Worm (Caenorhabditis elegans) whole organism, early embryonic: ENCODE results near the gene ZK896.5.

Experiments
- ama-1 ChIP-seq: fragments of 150-350 bp; optimal IDR thresholded peaks from 2 replicates; lab custom pipeline; 2014
- ceh-13 ChIP-seq: fragments of 200-800 bp; sonication (Bioruptor generic); optimal IDR thresholded peaks from 2 replicates; lab custom pipeline; 2018; ENCODE audit warnings: mild to moderate bottlenecking, missing genetic modification characterization, missing compliant biosample characterization
- ceh-36 ChIP-seq: sonication (generic microtip); optimal IDR thresholded peaks from 2 replicates; lab custom pipeline; 2016; ENCODE audit warnings: missing genetic modification characterization, inconsistent platforms, missing compliant biosample characterization
- ets-7 ChIP-seq: sonication (generic microtip); optimal IDR thresholded peaks from 2 replicates; lab custom pipeline; 2016; ENCODE audit warnings: missing genotype, missing genetic modification characterization, missing compliant biosample characterization
- flt-1 ChIP-seq: fragments of 200-800 bp; sonication (Bioruptor generic); IDR thresholded peaks from 2 replicates; pipeline ENCODE4 v1.3.6; 2022; ENCODE audit warnings: missing genetic modification characterization, missing compliant biosample characterization
- hmbx-1 ChIP-seq: sonication (generic microtip); optimal IDR thresholded peaks from 2 replicates; lab custom pipeline; 2016; ENCODE audit warnings: mild to moderate bottlenecking, missing genetic modification characterization, missing compliant biosample characterization
- hmg-4 ChIP-seq: fragments of 200-800 bp; sonication (Bioruptor generic); optimal IDR thresholded peaks from 2 replicates; lab custom pipeline; 2018; ENCODE audit warnings: mild to moderate bottlenecking, missing genetic modification characterization, missing compliant biosample characterization
- tbx-11 ChIP-seq: fragments of 200-800 bp; sonication (Bioruptor generic); IDR thresholded peaks from 2 replicates; pipeline ENCODE4 v1.3.6; 2022; ENCODE audit warnings: missing genetic modification characterization, missing compliant biosample characterization
- tbx-37 ChIP-seq: fragments of 200-800 bp; sonication (Bioruptor generic); conservative IDR thresholded peaks from 2 replicates; pipeline ENCODE4 v1.3.6; 2022; ENCODE audit warnings: missing genetic modification reagents, missing genetic modification characterization, missing compliant biosample characterization

DNA sequence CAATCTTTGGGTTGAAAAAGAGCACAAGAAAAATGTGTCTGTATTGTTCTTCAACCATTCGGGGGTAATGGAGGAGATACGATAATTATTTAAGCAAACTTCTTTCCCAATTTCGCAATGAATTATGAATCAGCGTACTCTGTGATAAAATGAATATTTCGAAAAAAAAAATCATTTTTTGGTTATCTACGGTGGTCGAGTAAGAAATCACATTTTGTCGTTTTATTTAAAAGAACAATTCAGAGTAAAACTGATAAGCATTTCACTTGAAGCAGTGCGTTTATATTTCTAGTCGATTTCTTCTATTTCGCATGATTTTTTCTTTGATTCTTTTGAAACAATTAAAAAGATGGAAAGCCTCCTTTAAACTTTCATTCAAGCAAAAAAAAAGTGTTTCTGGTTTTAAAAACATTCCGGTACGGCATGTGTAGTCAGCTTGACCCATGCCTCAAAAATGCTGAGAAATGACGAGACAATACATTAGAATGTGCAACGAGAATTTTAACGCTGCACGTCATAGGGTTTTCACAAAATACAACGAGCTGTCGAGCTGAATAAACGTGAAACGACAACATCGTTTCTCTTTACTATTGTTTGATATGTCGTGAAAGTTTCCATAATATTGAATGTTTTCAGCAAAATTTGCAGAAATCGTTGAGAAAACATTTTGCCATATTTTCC is 23.1 kb upstream of the ZK896.5 start, which contains the start of gene K08D8.2:
- TF ChIP-seq flt-1 (GFP tag; lab: Robert Waterston, UW) (no peak), tbx-37 (no peak), hmg-4 (GFP tag; lab: Kevin White, UChicago) (no peak), ceh-13 (GFP tag; lab: Kevin White, UChicago) (no peak), ama-1 (lab: Kevin White, UChicago) (no peak), tbx-11 (GFP tag; lab: Robert Waterston, UW) (no peak), ceh-36 (tag; lab: Kevin White, UChicago) (no peak), ets-7 (tag; lab: Kevin White, UChicago) (no peak), hmbx-1 (tag; lab: Kevin White, UChicago) (no peak)
